Fruit fly (Drosophila melanogaster) whole organism, embryonic: ENCODE data around the gene sisA.

Experiments
- Ada2b ChIP-seq: fragments of 200-800 bp; sonication (Bioruptor generic); IDR thresholded peaks from 2 replicates; pipeline ENCODE4 v1.3.6; 2022; ENCODE audit warnings: missing biosample characterization, missing genetic modification characterization
- Aef1 ChIP-seq: fragments of 200-800 bp; sonication (Bioruptor generic); IDR thresholded peaks from 3 replicates; pipeline ENCODE4 v1.3.6; 2022; ENCODE audit warnings: missing biosample characterization, missing genetic modification characterization
- BtbVII ChIP-seq: fragments of 200-800 bp; sonication (Bioruptor generic); optimal IDR thresholded peaks from 3 replicates; lab custom pipeline; 2017; ENCODE audit warnings: missing biosample characterization, mild to moderate bottlenecking, missing genetic modification characterization
- CG10147 ChIP-seq: fragments of 200-800 bp; sonication (Bioruptor generic); optimal IDR thresholded peaks from 2 replicates; lab custom pipeline; 2019; ENCODE audit warnings: missing biosample characterization, mild to moderate bottlenecking, missing genetic modification characterization, moderate library complexity
- CG10267 ChIP-seq: fragments of 200-800 bp; sonication (Bioruptor generic); optimal IDR thresholded peaks from 2 replicates; lab custom pipeline; 2018; ENCODE audit warnings: missing biosample characterization, mild to moderate bottlenecking, missing genetic modification characterization, moderate library complexity
- CG10321 ChIP-seq: fragments of 200-800 bp; sonication (Bioruptor generic); IDR thresholded peaks from 2 replicates; pipeline ENCODE4 v1.3.6; 2022; ENCODE audit warnings: missing biosample characterization, missing genetic modification characterization
- CG12104 ChIP-seq: fragments of 200-800 bp; sonication (Bioruptor generic); optimal IDR thresholded peaks from 3 replicates; lab custom pipeline; 2016; ENCODE audit warnings: missing biosample characterization, missing genetic modification characterization
- CG17829 ChIP-seq: fragments of 200-800 bp; optimal IDR thresholded peaks from 2 replicates; lab custom pipeline; 2019; ENCODE audit warnings: missing biosample characterization, mild to moderate bottlenecking, missing genetic modification characterization, moderate library complexity
- CG4730 ChIP-seq: fragments of 200-800 bp; sonication (Bioruptor generic); IDR thresholded peaks from 2 replicates; pipeline ENCODE4 v1.3.6; 2022; ENCODE audit warnings: missing biosample characterization, missing genetic modification characterization
- CG5953 ChIP-seq: fragments of 200-800 bp; sonication (Bioruptor generic); IDR thresholded peaks from 2 replicates; pipeline ENCODE4 v1.3.6; 2022; ENCODE audit warnings: missing biosample characterization, missing genetic modification characterization
- CG6254 ChIP-seq: fragments of 200-800 bp; sonication (Bioruptor generic); optimal IDR thresholded peaks from 3 replicates; lab custom pipeline; 2017; ENCODE audit warnings: mild to moderate bottlenecking, missing biosample characterization, missing genetic modification reagents, missing genetic modification characterization
- CG7786 ChIP-seq: fragments of 200-800 bp; sonication (Bioruptor generic); optimal IDR thresholded peaks from 2 replicates; lab custom pipeline; 2016; ENCODE audit warnings: missing biosample characterization, missing genetic modification characterization
- CG7928 ChIP-seq: fragments of 200-800 bp; sonication (Bioruptor generic); optimal IDR thresholded peaks from 2 replicates; lab custom pipeline; 2017; ENCODE audit warnings: missing biosample characterization, mild to moderate bottlenecking, missing genetic modification characterization
- CG8290 ChIP-seq, 3 experiments: fragments of 200-800 bp; sonication (Bioruptor generic); optimal IDR thresholded peaks; 2 replicates each; lab custom pipeline; 2016 to 2019; ENCODE audit warnings: missing biosample characterization in 3 of 3, missing genetic modification characterization in 3 of 3, mild to moderate bottlenecking in 2 of 3, moderate library complexity in 1 of 3
- CG9876 ChIP-seq: fragments of 200-800 bp; sonication (Bioruptor generic); optimal IDR thresholded peaks from 2 replicates; lab custom pipeline; 2016; ENCODE audit warnings: missing biosample characterization, missing genetic modification characterization
- Dref ChIP-seq: fragments of 200-800 bp; sonication (Bioruptor generic); IDR thresholded peaks from 2 replicates; pipeline ENCODE4 v1.3.6; 2022; ENCODE audit warnings: missing biosample characterization, missing genetic modification characterization
- Gsc ChIP-seq: fragments of 200-800 bp; sonication (Bioruptor generic); IDR thresholded peaks from 2 replicates; pipeline ENCODE4 v1.3.6; 2022; ENCODE audit warnings: missing biosample characterization, missing genetic modification characterization
- Gug ChIP-seq: fragments of 200-800 bp; sonication (Bioruptor generic); IDR thresholded peaks from 4 replicates; pipeline ENCODE4 v1.3.6; 2022; ENCODE audit warnings: missing biosample characterization, missing genetic modification characterization
- Hand ChIP-seq: fragments of 200-800 bp; sonication (Bioruptor generic); optimal IDR thresholded peaks from 2 replicates; lab custom pipeline; 2017; ENCODE audit warnings: mild to moderate bottlenecking, missing biosample characterization, missing genetic modification reagents, missing genetic modification characterization
- Opbp ChIP-seq: fragments of 200-800 bp; sonication (Bioruptor generic); IDR thresholded peaks from 3 replicates; pipeline ENCODE4 v1.3.6; 2022; ENCODE audit warnings: missing biosample characterization, missing genetic modification characterization; ENCODE audit not compliant: partially characterized antibody
- Rx ChIP-seq: fragments of 200-800 bp; sonication (Bioruptor generic); IDR thresholded peaks from 2 replicates; pipeline ENCODE4 v1.3.6; 2022; ENCODE audit warnings: missing biosample characterization, missing genetic modification characterization
- Sox100B ChIP-seq: fragments of 200-800 bp; sonication (Bioruptor generic); optimal IDR thresholded peaks from 3 replicates; lab custom pipeline; 2018; ENCODE audit warnings: missing biosample characterization, mild to moderate bottlenecking, missing genetic modification characterization
- Sry-β ChIP-seq: fragments of 200-800 bp; sonication (Bioruptor generic); optimal IDR thresholded peaks from 2 replicates; lab custom pipeline; 2018; ENCODE audit warnings: missing biosample characterization, mild to moderate bottlenecking, missing genetic modification characterization, moderate library complexity
- Ssrp ChIP-seq: fragments of 200-800 bp; sonication (Bioruptor generic); optimal IDR thresholded peaks from 2 replicates; lab custom pipeline; 2018; ENCODE audit warnings: missing biosample characterization, mild to moderate bottlenecking, missing genetic modification characterization, moderate library complexity
- Tbp ChIP-seq: fragments of >200 bp; optimal IDR thresholded peaks from 2 replicates; lab custom pipeline; 2018; ENCODE audit warnings: missing biosample characterization, missing genetic modification characterization
- Usf ChIP-seq: fragments of 200-800 bp; sonication (Bioruptor generic); optimal IDR thresholded peaks from 2 replicates; lab custom pipeline; 2017; ENCODE audit warnings: missing genotype, missing biosample characterization, missing genetic modification characterization
- YL-1 ChIP-seq: fragments of 200-800 bp; sonication (Bioruptor generic); optimal IDR thresholded peaks from 3 replicates; lab custom pipeline; 2017; ENCODE audit warnings: missing biosample characterization, mild to moderate bottlenecking, missing genetic modification characterization
- ato ChIP-seq: fragments of 200-800 bp; sonication (Bioruptor generic); IDR thresholded peaks from 2 replicates; pipeline ENCODE4 v1.3.6; 2022; ENCODE audit warnings: missing biosample characterization, missing genetic modification characterization; ENCODE audit not compliant: partially characterized antibody
- br ChIP-seq: fragments of >200 bp; optimal IDR thresholded peaks from 2 replicates; lab custom pipeline; 2017
- cg ChIP-seq: fragments of 200-800 bp; sonication (Bioruptor generic); optimal IDR thresholded peaks from 3 replicates; lab custom pipeline; 2019; ENCODE audit warnings: missing biosample characterization, mild to moderate bottlenecking, missing genetic modification characterization, moderate library complexity
- croc ChIP-seq: fragments of 200-800 bp; sonication (Bioruptor generic); conservative IDR thresholded peaks from 3 replicates; pipeline ENCODE4 v1.3.6; 2022; ENCODE audit warnings: missing biosample characterization, missing genetic modification characterization
- crp ChIP-seq, 2 experiments: fragments of 200-800 bp; sonication (Bioruptor generic); optimal IDR thresholded peaks; 2 replicates in 1 of 2; 3 replicates in 1 of 2; lab custom pipeline; 2017; ENCODE audit warnings: missing biosample characterization in 2 of 2, missing genetic modification characterization in 2 of 2, mild to moderate bottlenecking in 1 of 2, moderate library complexity in 1 of 2
- cwo ChIP-seq: fragments of 200-800 bp; sonication (Bioruptor generic); optimal IDR thresholded peaks from 3 replicates; lab custom pipeline; 2017; ENCODE audit warnings: missing biosample characterization, missing genetic modification characterization, mild to moderate bottlenecking, moderate library complexity, missing genetic modification reagents
- disco-r ChIP-seq: fragments of 200-800 bp; sonication (Bioruptor generic); optimal IDR thresholded peaks from 2 replicates; lab custom pipeline; 2016; ENCODE audit warnings: missing biosample characterization, missing genetic modification characterization
- fd64A ChIP-seq: fragments of 200-800 bp; sonication (Bioruptor generic); optimal IDR thresholded peaks from 3 replicates; lab custom pipeline; 2018; ENCODE audit warnings: missing biosample characterization, mild to moderate bottlenecking, missing genetic modification characterization
- fd96Cb ChIP-seq: fragments of 200-800 bp; sonication (Bioruptor generic); optimal IDR thresholded peaks from 2 replicates; lab custom pipeline; 2018; ENCODE audit warnings: missing biosample characterization, mild to moderate bottlenecking, missing genetic modification characterization, moderate library complexity
- fru ChIP-seq: fragments of >200 bp; optimal IDR thresholded peaks from 2 replicates; lab custom pipeline; 2017
- hth ChIP-seq: fragments of >200 bp; optimal IDR thresholded peaks from 2 replicates; lab custom pipeline; 2017; ENCODE audit warnings: inconsistent platforms
- insv ChIP-seq, 2 experiments: fragments of 200-800 bp; sonication (Bioruptor generic); optimal IDR thresholded peaks; 3 replicates each; lab custom pipeline; 2016 to 2018; ENCODE audit warnings: missing biosample characterization in 2 of 2, missing genetic modification characterization in 2 of 2
- lmd ChIP-seq: fragments of 200-800 bp; sonication (Bioruptor generic); IDR thresholded peaks from 2 replicates; pipeline ENCODE4 v1.3.6; 2022; ENCODE audit warnings: missing biosample characterization, missing genetic modification characterization
- lov ChIP-seq, 2 experiments: fragments of 200-800 bp in 1 of 2; fragments of >200 bp in 1 of 2; sonication (Bioruptor generic) in 1 of 2; IDR thresholded peaks in 1 of 2; optimal IDR thresholded peaks in 1 of 2; 2 replicates in 1 of 2; 3 replicates in 1 of 2; pipeline versions ENCODE4 v1.3.6 to Lab custom; 2017 to 2022; ENCODE audit warnings: missing biosample characterization in 1 of 2, missing genetic modification characterization in 1 of 2
- pan ChIP-seq, 4 experiments: fragments of >200 bp in 3 of 4; fragments of 200-800 bp in 1 of 4; sonication (Bioruptor generic) in 1 of 4; optimal IDR thresholded peaks in 3 of 4; IDR thresholded peaks in 1 of 4; 2 replicates each; pipeline versions ENCODE4 v1.3.6 to Lab custom; 2017 to 2022; ENCODE audit warnings: missing biosample characterization in 2 of 4, missing genetic modification characterization in 2 of 4, mixed read lengths in 1 of 4
- pum ChIP-seq: fragments of 200-800 bp; sonication (Bioruptor generic); optimal IDR thresholded peaks from 2 replicates; lab custom pipeline; 2016; ENCODE audit warnings: missing biosample characterization, missing genetic modification characterization
- slbo ChIP-seq: fragments of 200-800 bp; sonication (Bioruptor generic); IDR thresholded peaks from 2 replicates; pipeline ENCODE4 v1.3.6; 2022; ENCODE audit warnings: missing biosample characterization, missing genetic modification characterization
- sqz ChIP-seq: fragments of 200-800 bp; sonication (Bioruptor generic); optimal IDR thresholded peaks from 3 replicates; lab custom pipeline; 2018; ENCODE audit warnings: missing biosample characterization, mild to moderate bottlenecking, missing genetic modification characterization
- trh ChIP-seq: fragments of 200-800 bp; sonication (Bioruptor generic); optimal IDR thresholded peaks from 2 replicates; lab custom pipeline; 2016; ENCODE audit warnings: missing biosample characterization, missing genetic modification characterization
- tup ChIP-seq: fragments of 200-800 bp; sonication (Bioruptor generic); optimal IDR thresholded peaks from 2 replicates; lab custom pipeline; 2016; ENCODE audit warnings: missing biosample characterization, mild to moderate bottlenecking, missing genetic modification characterization, moderate library complexity
- zen2 ChIP-seq: fragments of 200-800 bp; sonication (Bioruptor generic); IDR thresholded peaks from 3 replicates; pipeline ENCODE4 v1.3.6; 2022; ENCODE audit warnings: missing biosample characterization, missing genetic modification characterization; ENCODE audit not compliant: partially characterized antibody

The sisA gene

dm6 chrX:11338047-11338747 lies 16.0 kb upstream of the sisA start (continued):
- TF ChIP-seq Gug (GFP tag; lab: Robert Waterston, UW) (0 out of 4 replicates have a peak, but pooled peaks have one; percentile 6), cwo (GFP tag; lab: Kevin White, UChicago) (peak; percentile 64), hth (lab: Kevin White, UChicago) (no peak), Sox100B (GFP tag; lab: Kevin White, UChicago) (peak; percentile 39), Sry-β (GFP tag; lab: Kevin White, UChicago) (no peak), YL-1 (no peak), fru (lab: Kevin White, UChicago) (no peak), CG12104 (GFP tag; lab: Kevin White, UChicago) (peak; percentile 82), BtbVII (peak; percentile 58), Usf (peak; percentile 42), lov (optimal IDR thresholded peaks at IDR 0.05; lab: Kevin White, UChicago) (no peak), lov (GFP tag; IDR thresholded peaks at IDR 0.05; lab: Robert Waterston, UW) (no peak), CG5953 (GFP tag; lab: Robert Waterston, UW) (no peak), CG17829 (tag; lab: Kevin White, UChicago) (peak; percentile 64), disco-r (GFP tag; lab: Kevin White, UChicago) (peak; percentile 17), zen2 (GFP tag; lab: Robert Waterston, UW) (no peak), CG6254 (peak; percentile 56), br (no peak), lmd (GFP tag; lab: Robert Waterston, UW) (peak; percentile 65), CG10321 (GFP tag; lab: Robert Waterston, UW) (0 out of 2 replicates have a peak, but pooled peaks have one; percentile 53), croc (GFP tag; lab: Robert Waterston, UW) (peak; percentile 47; the same call in 1 of the 3 replicates), slbo (GFP tag; lab: Robert Waterston, UW) (peak; percentile 54), CG4730 (GFP tag; lab: Robert Waterston, UW) (no peak), CG10267 (tag; lab: Kevin White, UChicago) (peak; percentile 73), CG8290 (GFP tag; optimal IDR thresholded peaks at IDR 0.05; lab: Kevin White, UChicago) (no peak), CG8290 (tag; optimal IDR thresholded peaks at IDR 0.05; lab: Kevin White, UChicago) (no peak), cg (GFP tag; lab: Kevin White, UChicago) (no peak), Gsc (GFP tag; lab: Robert Waterston, UW) (no peak), Aef1 (GFP tag; lab: Robert Waterston, UW) (peak; percentile 39; the same call in 2 of the 3 replicates), Opbp (GFP tag; lab: Robert Waterston, UW) (no peak), tup (GFP tag; lab: Kevin White, UChicago) (no peak), sqz (GFP tag; lab: Kevin White, UChicago) (no peak), Hand (peak; percentile 45), trh (GFP tag; lab: Kevin White, UChicago) (peak; percentile 53), pan (optimal IDR thresholded peaks at IDR 0.05; lab: Kevin White, UChicago) (no peak), pan (GFP tag; optimal IDR thresholded peaks at IDR 0.05 in 1 of 2, IDR thresholded peaks at IDR 0.05 in 1 of 2) (peak in 1 of 2 experiments; percentile 76), Ssrp (tag; lab: Kevin White, UChicago) (peak; percentile 73), Ada2b (peak; percentile 47; the same call in 1 of the 2 replicates), pum (peak; percentile 75), crp (GFP tag; optimal IDR thresholded peaks at IDR 0.05; lab: Kevin White, UChicago) (no peak), fd96Cb (tag; lab: Kevin White, UChicago) (peak; percentile 76), Rx (GFP tag; lab: Robert Waterston, UW) (no peak), CG9876 (GFP tag; lab: Kevin White, UChicago) (no peak), fd64A (GFP tag; lab: Kevin White, UChicago) (no peak), Dref (GFP tag; lab: Robert Waterston, UW) (no peak), CG7786 (GFP tag; lab: Kevin White, UChicago) (peak; percentile 73), CG10147 (GFP tag; lab: Kevin White, UChicago) (peak; percentile 62), Tbp (GFP tag; lab: Kevin White, UChicago) (no peak), insv (GFP tag; optimal IDR thresholded peaks at IDR 0.05; lab: Kevin White, UChicago) (no peak), ato (no peak), CG7928 (GFP tag; lab: Kevin White, UChicago) (no peak)
